Worm (Caenorhabditis elegans) whole organism, L1 larva: ENCODE measurements around the gene F17E9.2.

Experiments
- C04F5.9 ChIP-seq: sonication (generic microtip); optimal IDR thresholded peaks from 2 replicates; lab custom pipeline; 2016; ENCODE audit warnings: missing genetic modification characterization, missing compliant biosample characterization
- F16B12.6 ChIP-seq: fragments of 150-350 bp; optimal IDR thresholded peaks from 2 replicates; lab custom pipeline; 2014; ENCODE audit warnings: missing biosample characterization, missing genetic modification characterization
- alr-1 ChIP-seq: fragments of 200-800 bp; sonication (Bioruptor generic); optimal IDR thresholded peaks from 2 replicates; lab custom pipeline; 2018; ENCODE audit warnings: borderline replicate concordance, mild to moderate bottlenecking, missing genetic modification characterization, missing compliant biosample characterization
- blmp-1 ChIP-seq: fragments of 150-350 bp; optimal IDR thresholded peaks from 2 replicates; lab custom pipeline; 2014; ENCODE audit warnings: missing biosample characterization, missing genetic modification characterization
- efl-1 ChIP-seq, 4 experiments: fragments of 150-350 bp; optimal IDR thresholded peaks in 3 of 4; peaks in 1 of 4; 1 replicate in 1 of 4; 2 replicates in 3 of 4; lab custom pipeline; 2014; ENCODE audit warnings: missing biosample characterization in 2 of 4, missing genetic modification characterization in 2 of 4, missing genetic modification reagents in 2 of 4
- efl-3 ChIP-seq: fragments of 200-800 bp; sonication (Bioruptor generic); optimal IDR thresholded peaks from 2 replicates; lab custom pipeline; 2018; ENCODE audit warnings: mild to moderate bottlenecking, missing genetic modification characterization, missing compliant biosample characterization
- elt-3 ChIP-seq, 6 experiments: fragments of 150-350 bp in 1 of 6; sonication (generic microtip); optimal IDR thresholded peaks; 2 replicates each; lab custom pipeline; 2017 to 2018; ENCODE audit warnings: missing biosample characterization in 6 of 6, missing genetic modification characterization in 6 of 6, inconsistent platforms in 1 of 6
- ets-5 ChIP-seq: fragments of 200-800 bp; sonication (Bioruptor generic); IDR thresholded peaks from 2 replicates; pipeline ENCODE4 v1.3.6; 2022; ENCODE audit warnings: missing genetic modification characterization, missing compliant biosample characterization
- fkh-4 ChIP-seq: sonication (generic microtip); optimal IDR thresholded peaks from 2 replicates; lab custom pipeline; 2016; ENCODE audit warnings: missing compliant biosample characterization, missing genetic modification characterization, borderline replicate concordance
- fkh-8 ChIP-seq: sonication (generic microtip); optimal IDR thresholded peaks from 2 replicates; lab custom pipeline; 2016; ENCODE audit warnings: mild to moderate bottlenecking, missing genetic modification characterization, missing compliant biosample characterization
- fos-1 ChIP-seq: fragments of 150-350 bp; optimal IDR thresholded peaks from 2 replicates; lab custom pipeline; 2014; ENCODE audit warnings: missing biosample characterization, missing genetic modification characterization
- grh-1 ChIP-seq: fragments of 200-800 bp; sonication (Bioruptor generic); IDR thresholded peaks from 2 replicates; pipeline ENCODE4 v1.3.6; 2022; ENCODE audit warnings: missing genetic modification reagents, missing genetic modification characterization, missing compliant biosample characterization
- hlh-17 ChIP-seq: fragments of 200-800 bp; sonication (Bioruptor generic); optimal IDR thresholded peaks from 2 replicates; lab custom pipeline; 2018; ENCODE audit warnings: missing genetic modification characterization, mild to moderate bottlenecking, missing compliant biosample characterization, moderate library complexity, borderline replicate concordance
- isw-1 ChIP-seq: fragments of 200-800 bp; sonication (Bioruptor generic); IDR thresholded peaks from 2 replicates; pipeline ENCODE4 v1.3.6; 2022; ENCODE audit warnings: missing genetic modification characterization, missing compliant biosample characterization
- jun-1 ChIP-seq: fragments of 150-350 bp; optimal IDR thresholded peaks from 2 replicates; lab custom pipeline; 2014; ENCODE audit warnings: missing biosample characterization, missing genetic modification reagents, missing genetic modification characterization
- lin-14 ChIP-seq: fragments of 200-800 bp; sonication (Bioruptor generic); optimal IDR thresholded peaks from 2 replicates; lab custom pipeline; 2018; ENCODE audit warnings: mild to moderate bottlenecking, missing genetic modification characterization, moderate library complexity, missing compliant biosample characterization
- lin-15B ChIP-seq: fragments of 150-350 bp; sonication (generic microtip); optimal IDR thresholded peaks from 3 replicates; lab custom pipeline; 2014; ENCODE audit warnings: missing biosample characterization, missing genetic modification characterization
- lir-3 ChIP-seq: sonication (generic microtip); optimal IDR thresholded peaks from 2 replicates; lab custom pipeline; 2016; ENCODE audit warnings: mild to moderate bottlenecking, missing genetic modification characterization, moderate library complexity, missing compliant biosample characterization; ENCODE audit not compliant: poor library complexity
- mab-9 ChIP-seq: fragments of 200-800 bp; sonication (Bioruptor generic); IDR thresholded peaks from 2 replicates; pipeline ENCODE4 v1.3.6; 2022; ENCODE audit warnings: missing genetic modification reagents, missing genetic modification characterization, missing compliant biosample characterization
- mdl-1 ChIP-seq, 2 experiments: fragments of 150-350 bp; optimal IDR thresholded peaks; 2 replicates each; lab custom pipeline; 2014 to 2017; ENCODE audit warnings: missing biosample characterization in 2 of 2, missing genetic modification characterization in 2 of 2, inconsistent platforms in 1 of 2
- nhr-11 ChIP-seq: fragments of 150-350 bp; optimal IDR thresholded peaks from 2 replicates; lab custom pipeline; 2014; ENCODE audit warnings: missing biosample characterization, missing genetic modification characterization
- nhr-12 ChIP-seq: sonication (generic microtip); optimal IDR thresholded peaks from 2 replicates; lab custom pipeline; 2017; ENCODE audit warnings: missing biosample characterization, missing genetic modification characterization
- nhr-19 ChIP-seq: fragments of 200-800 bp; sonication (Bioruptor generic); conservative IDR thresholded peaks from 2 replicates; pipeline ENCODE4 v1.3.6; 2022; ENCODE audit warnings: missing genetic modification characterization, missing compliant biosample characterization
- nhr-28 ChIP-seq: fragments of 150-350 bp; optimal IDR thresholded peaks from 2 replicates; lab custom pipeline; 2014; ENCODE audit warnings: missing biosample characterization, missing genetic modification characterization
- nhr-85 ChIP-seq: sonication (generic microtip); peaks from one replicate; lab custom pipeline; 2016; ENCODE audit warnings: missing genetic modification characterization, inconsistent platforms, missing compliant biosample characterization
- pag-3 ChIP-seq: sonication (generic microtip); optimal IDR thresholded peaks from 2 replicates; lab custom pipeline; 2017; ENCODE audit warnings: missing genetic modification characterization, mild to moderate bottlenecking, missing compliant biosample characterization, antibody characterized with exemption, borderline replicate concordance; ENCODE audit not compliant: insufficient read depth
- rnt-1 ChIP-seq: sonication (generic microtip); optimal IDR thresholded peaks from 2 replicates; lab custom pipeline; 2016; ENCODE audit warnings: mild to moderate bottlenecking, missing genetic modification characterization, moderate library complexity, missing compliant biosample characterization
- snpc-4 ChIP-seq: fragments of 150-350 bp; optimal IDR thresholded peaks from 2 replicates; lab custom pipeline; 2014; ENCODE audit warnings: missing biosample characterization, missing genetic modification characterization
- sox-4 ChIP-seq: sonication (generic microtip); optimal IDR thresholded peaks from 2 replicates; lab custom pipeline; 2016; ENCODE audit warnings: missing genetic modification characterization, missing compliant biosample characterization
- sptf-1 ChIP-seq: fragments of 150-350 bp; optimal IDR thresholded peaks from 2 replicates; lab custom pipeline; 2014; ENCODE audit warnings: missing biosample characterization, missing genetic modification characterization
- tlp-1 ChIP-seq: fragments of 150-350 bp; optimal IDR thresholded peaks from 2 replicates; lab custom pipeline; 2014; ENCODE audit warnings: missing biosample characterization, missing genetic modification characterization
- zag-1 ChIP-seq: fragments of 150-350 bp; optimal IDR thresholded peaks from 2 replicates; lab custom pipeline; 2014; ENCODE audit warnings: missing biosample characterization, missing genetic modification characterization
- ztf-11 ChIP-seq, 2 experiments: sonication (generic microtip); optimal IDR thresholded peaks; 2 replicates each; lab custom pipeline; 2016 to 2017; ENCODE audit warnings: missing genetic modification characterization in 2 of 2, missing biosample characterization in 1 of 2, missing compliant biosample characterization in 1 of 2
- ztf-4 ChIP-seq: fragments of 150-350 bp; optimal IDR thresholded peaks from 2 replicates; lab custom pipeline; 2014; ENCODE audit warnings: missing biosample characterization, missing genetic modification characterization

The F17E9.2 gene

DNA sequence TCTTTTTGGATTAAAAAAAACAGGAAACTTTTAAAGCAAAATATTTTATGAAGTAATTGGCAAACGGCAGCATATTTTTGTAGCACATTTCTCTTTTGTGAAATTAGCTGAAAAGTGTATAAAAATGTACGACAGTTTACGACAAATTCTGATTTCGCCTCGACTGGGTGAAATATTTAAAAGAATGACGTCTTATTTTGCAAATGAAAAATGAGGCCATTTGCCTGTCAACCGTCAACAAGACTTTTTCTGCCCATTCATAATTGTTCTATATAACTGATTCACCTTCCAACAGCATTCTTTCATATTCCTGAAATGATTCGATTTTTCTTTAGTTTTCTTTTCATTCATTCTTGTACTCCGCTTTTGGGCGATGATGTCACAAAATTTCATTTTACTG, at the start of gene F17E9.2, which contains the start of gene col-116:
F17E9.2 (plus strand) TSS at position 301 of the 400 bp plus-strand sequence.
col-116 (plus strand) TSS at position 315 of the 400 bp plus-strand sequence.
- TF ChIP-seq sox-4 (no peak), efl-1 (optimal IDR thresholded peaks at IDR 0.05; lab: Kevin White, UChicago) (no peak), efl-1 (GFP tag; optimal IDR thresholded peaks at IDR 0.05 in 1 of 2; lab: Kevin White, UChicago) (peak in 1 of 2 experiments; percentile 60)

DNA sequence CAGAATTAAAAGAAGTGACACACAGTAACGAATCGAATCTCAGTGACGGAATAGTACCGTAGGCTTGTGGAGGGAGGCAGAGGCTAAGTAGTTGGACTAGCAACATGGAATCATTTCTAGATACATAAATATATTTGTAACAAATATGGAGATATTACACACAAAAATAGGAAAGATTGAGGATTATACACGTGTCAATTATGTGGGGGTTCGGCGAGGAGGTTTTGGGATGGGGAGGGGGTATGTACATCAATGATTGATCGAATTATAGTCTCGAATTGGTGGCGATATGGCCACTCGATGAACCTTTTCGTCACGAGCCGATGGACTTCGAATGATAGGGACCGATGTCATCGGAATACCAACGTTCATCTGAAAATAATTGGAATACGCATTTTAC, 48.3 kb upstream of the F17E9.2 start:
- no peak for TF ChIP-seq sox-4
- TF ChIP-seq efl-1 (optimal IDR thresholded peaks at IDR 0.05; lab: Kevin White, UChicago) = no peak
- peak in 1 of 2 experiments; percentile 64 for TF ChIP-seq efl-1 (GFP tag; optimal IDR thresholded peaks at IDR 0.05 in 1 of 2; lab: Kevin White, UChicago)

DNA sequence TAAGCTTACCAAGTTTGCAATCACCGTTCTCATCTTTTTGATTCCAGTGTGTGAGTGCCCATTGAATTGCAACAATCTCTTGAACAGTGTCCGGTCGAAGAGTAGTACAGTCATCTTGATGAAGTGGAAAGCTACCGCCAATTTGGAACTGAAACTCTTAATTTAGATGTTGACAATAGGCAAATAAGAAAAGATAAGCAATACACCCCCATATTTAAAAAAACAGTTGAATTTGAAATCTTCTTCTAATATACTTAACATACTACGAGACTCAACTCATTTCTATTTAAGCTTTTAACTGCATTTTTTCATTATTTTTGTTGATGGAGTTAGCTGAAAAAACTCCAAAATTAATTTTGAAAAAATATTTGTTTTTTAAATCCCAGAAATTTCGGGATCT, 43.6 kb upstream of the F17E9.2 start:
- no peak for TF ChIP-seq ets-5 (GFP tag; lab: Robert Waterston, UW)
- no peak for TF ChIP-seq fkh-8 (tag; lab: Kevin White, UChicago)
- no peak for TF ChIP-seq F16B12.6 (tag; lab: Kevin White, UChicago)
- no peak for TF ChIP-seq efl-1 (optimal IDR thresholded peaks at IDR 0.05; lab: Kevin White, UChicago)
- TF ChIP-seq efl-1 (GFP tag; optimal IDR thresholded peaks at IDR 0.05 in 1 of 2; lab: Kevin White, UChicago) = peak in 1 of 2 experiments; percentile 56
- TF ChIP-seq nhr-28 (tag; lab: Kevin White, UChicago) = no peak

DNA sequence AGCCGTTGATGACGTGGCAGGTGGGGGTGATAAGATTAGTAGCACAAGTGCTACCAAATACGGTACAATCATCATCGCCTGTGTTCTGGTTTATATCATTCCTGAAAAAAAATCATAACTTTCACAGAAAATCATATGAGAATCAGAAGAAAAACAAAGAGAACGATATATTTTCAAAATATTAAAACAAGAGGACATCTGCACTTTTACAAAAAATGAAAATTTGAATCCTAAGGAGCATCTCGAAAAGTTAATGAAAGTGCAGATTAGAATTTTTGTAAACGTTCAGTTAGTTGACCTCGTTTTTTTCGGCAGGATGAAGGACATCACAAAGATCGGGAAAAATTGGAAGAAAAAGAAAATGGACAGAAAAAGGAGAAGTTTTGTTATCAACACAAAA, 42.8 kb upstream of the F17E9.2 start, which contains the start of gene F35H10.10:
F35H10.10 (minus strand) TSS at position 101 of the 400 bp plus-strand sequence.
- TF ChIP-seq blmp-1 (tag; lab: Kevin White, UChicago) (peak; percentile 84), fkh-4 (tag; lab: Kevin White, UChicago) (no peak), mab-9 (GFP tag; lab: Robert Waterston, UW) (no peak), ztf-11 (tag; optimal IDR thresholded peaks at IDR 0.05; lab: Kevin White, UChicago) (no peak), isw-1 (GFP tag; lab: Robert Waterston, UW) (no peak)

DNA sequence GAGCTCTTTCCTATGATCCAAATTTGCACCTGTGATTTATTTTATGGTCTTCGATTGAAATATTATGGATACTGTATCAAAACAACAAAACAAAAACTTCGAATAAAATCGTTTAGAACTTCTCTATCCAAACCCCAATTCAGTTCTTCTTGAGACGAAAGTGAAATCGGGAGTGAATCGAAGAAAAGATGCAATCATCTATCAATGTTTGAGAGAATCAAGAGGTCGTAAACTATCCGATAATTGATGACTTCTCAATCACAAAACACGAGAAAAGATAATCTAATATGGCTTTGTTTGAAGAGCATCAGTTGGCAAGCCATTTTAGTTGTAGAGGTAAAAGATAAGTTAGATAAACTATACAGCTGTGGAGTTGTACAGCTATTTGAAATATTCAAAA, 37.9 kb upstream of the F17E9.2 start:
- TF ChIP-seq elt-3 (tag; optimal IDR thresholded peaks at IDR 0.05; lab: Kevin White, UChicago) = peak in 2 of 6 experiments; percentile 5 to 13
- peak; percentile 39 for TF ChIP-seq lin-14 (GFP tag; lab: Kevin White, UChicago)
- TF ChIP-seq zag-1 (tag; lab: Kevin White, UChicago) = no peak
- TF ChIP-seq lir-3 (tag; lab: Kevin White, UChicago) = no peak
- TF ChIP-seq blmp-1 (tag; lab: Kevin White, UChicago) = peak; percentile 97
- TF ChIP-seq grh-1 (GFP tag; lab: Robert Waterston, UW) = no peak

DNA sequence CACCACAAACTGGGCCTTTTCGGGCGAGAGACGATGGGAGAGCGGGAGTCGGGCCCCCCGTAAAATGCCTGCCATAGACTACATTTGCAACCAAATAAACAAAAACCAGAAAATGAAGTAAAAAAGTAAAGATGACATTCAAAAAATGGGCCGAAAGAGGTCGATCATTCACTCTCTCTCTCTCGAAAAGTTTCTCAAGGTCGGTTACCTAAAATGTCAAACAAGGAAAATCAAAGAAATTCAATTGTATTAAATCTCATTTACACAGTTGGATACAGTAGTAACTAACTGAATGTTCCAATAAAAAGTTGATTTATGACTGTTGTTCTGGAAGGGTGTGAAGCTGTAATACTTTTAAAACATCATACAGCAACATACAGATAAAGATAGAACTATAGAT, 36.9 kb upstream of the F17E9.2 start:
- TF ChIP-seq sptf-1 (tag; lab: Kevin White, UChicago) = no peak
- no peak for TF ChIP-seq fos-1 (tag; lab: Kevin White, UChicago)
- no peak for TF ChIP-seq alr-1
- peak; percentile 71 for TF ChIP-seq nhr-85 (tag; lab: Kevin White, UChicago)
- TF ChIP-seq sox-4 = no peak
- no peak for TF ChIP-seq ztf-4
- no peak for TF ChIP-seq snpc-4 (tag; lab: Kevin White, UChicago)
- TF ChIP-seq tlp-1 (tag; lab: Kevin White, UChicago) = no peak
- TF ChIP-seq mdl-1 (tag; optimal IDR thresholded peaks at IDR 0.05; lab: Kevin White, UChicago) = no peak
- no peak for TF ChIP-seq rnt-1 (tag; lab: Kevin White, UChicago)
- no peak for TF ChIP-seq lin-15B
- peak; percentile 40 for TF ChIP-seq lin-14 (GFP tag; lab: Kevin White, UChicago)
- TF ChIP-seq elt-3 (tag; optimal IDR thresholded peaks at IDR 0.05; lab: Kevin White, UChicago) = no peak
- TF ChIP-seq efl-3 = no peak
- TF ChIP-seq nhr-19 (GFP tag; lab: Robert Waterston, UW) = no peak
- no peak for TF ChIP-seq nhr-12 (tag; lab: Kevin White, UChicago)
- TF ChIP-seq hlh-17 (GFP tag; lab: Kevin White, UChicago) = no peak
- TF ChIP-seq C04F5.9 = no peak
- TF ChIP-seq nhr-11 (tag; lab: Kevin White, UChicago) = no peak
- no peak for TF ChIP-seq pag-3 (tag; lab: Kevin White, UChicago)
- no peak for TF ChIP-seq jun-1 (tag; lab: Kevin White, UChicago)
- peak; percentile 76 for TF ChIP-seq blmp-1 (tag; lab: Kevin White, UChicago)
